Worm (Caenorhabditis elegans): ENCODE measurements around the gene fbxa-104.

DNA sequence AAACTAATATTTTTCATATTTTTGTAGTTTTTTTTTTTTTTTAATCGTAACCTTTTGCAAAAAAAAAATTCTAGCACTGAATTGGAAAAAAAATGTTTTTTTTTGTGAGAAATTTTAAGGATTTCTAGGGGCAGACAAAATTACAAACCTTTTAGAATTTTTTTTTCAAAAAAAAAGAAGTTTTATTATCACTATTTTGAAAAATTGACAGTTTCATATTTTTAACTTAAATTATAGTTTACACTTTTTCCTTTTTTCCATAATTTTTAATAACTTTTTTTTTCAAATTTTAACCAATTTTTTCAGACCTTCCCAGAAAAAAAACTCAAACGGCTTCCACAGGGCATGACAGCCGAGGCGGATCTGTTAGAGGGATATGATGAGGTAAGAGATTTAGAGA, 47.5 kb upstream of the fbxa-104 start, which contains the start of gene dpf-1:
- TF ChIP-seq B0261.1 (tag; optimal IDR thresholded peaks at IDR 0.05) (no peak), Y53F4B.3 (GFP tag; IDR thresholded peaks at IDR 0.05) (no peak), let-526 (GFP tag; IDR thresholded peaks at IDR 0.05) (no peak), mcd-1 (GFP tag; IDR thresholded peaks at IDR 0.05) (no peak), hlh-12 (tag; optimal IDR thresholded peaks at IDR 0.05) (no peak), Y95B8A.8 (GFP tag; IDR thresholded peaks at IDR 0.05) (no peak), madf-10 (tag; optimal IDR thresholded peaks at IDR 0.05) (no peak), F55B11.4 (tag; optimal IDR thresholded peaks at IDR 0.05; ENCODE audit: borderline replicate concordance, insufficient read depth) (no peak), ztf-6 (GFP tag; IDR thresholded peaks at IDR 0.05) (no peak), let-607 (tag; optimal IDR thresholded peaks at IDR 0.05) (no peak), sptf-2 (GFP tag; optimal IDR thresholded peaks at IDR 0.05) (no peak), rcor-1 (GFP tag; IDR thresholded peaks at IDR 0.05) (no peak)

Data from whole organism, young adult.